Fruit fly (Drosophila melanogaster) S2 (cell line): ENCODE measurements around the gene TTLL6B.

Source experiments
- CG8478 ChIP-seq: fragments of >200 bp; optimal IDR thresholded peaks from 2 replicates; lab custom pipeline; 2018
- CTCF ChIP-seq, 2 experiments: fragments of >200 bp; optimal IDR thresholded peaks; 2 replicates each; lab custom pipeline; 2018

- TF ChIP-seq CG8478 (lab: Kevin White, UChicago) (no peak), CTCF (optimal IDR thresholded peaks at IDR 0.05; lab: Kevin White, UChicago) (no peak)
Observed at dm6 chr3R:27214949-27215348, 35.9 kb downstream of the TTLL6B start.
